Worm (Caenorhabditis elegans) whole organism, L4 larva: ENCODE measurements around the gene fbxa-99.
A peak's percentile ranks its signal among the peaks of the same experiment; 100 is the strongest.

Source experiments
- F10B5.3 ChIP-seq: sonication (generic microtip); optimal IDR thresholded peaks from 2 replicates; lab custom pipeline; 2016; ENCODE audit warnings: mild to moderate bottlenecking, missing genetic modification characterization, missing compliant biosample characterization
- F26F4.8 ChIP-seq: fragments of 200-800 bp; sonication (Bioruptor generic); conservative IDR thresholded peaks from 2 replicates; pipeline ENCODE4 v1.3.6; 2022; ENCODE audit warnings: missing genetic modification characterization, missing compliant biosample characterization
- F37D6.2 ChIP-seq: sonication (generic microtip); optimal IDR thresholded peaks from 2 replicates; lab custom pipeline; 2016; ENCODE audit warnings: mild to moderate bottlenecking, missing genetic modification characterization, missing compliant biosample characterization
- R02D3.7 ChIP-seq: fragments of 150-350 bp; sonication (generic microtip); optimal IDR thresholded peaks from 3 replicates; lab custom pipeline; 2014; ENCODE audit warnings: missing biosample characterization, missing genetic modification characterization
- T20F7.1 ChIP-seq: fragments of 200-800 bp; sonication (Bioruptor generic); optimal IDR thresholded peaks from 2 replicates; lab custom pipeline; 2018; ENCODE audit warnings: mild to moderate bottlenecking, missing genetic modification characterization, missing compliant biosample characterization
- T26A8.4 ChIP-seq: fragments of 200-800 bp; sonication (Bioruptor generic); IDR thresholded peaks from 2 replicates; pipeline ENCODE4 v1.3.6; 2022; ENCODE audit warnings: missing genetic modification characterization, missing compliant biosample characterization
- Y75B8A.6 ChIP-seq: fragments of 200-800 bp; sonication (Bioruptor generic); IDR thresholded peaks from 2 replicates; pipeline ENCODE4 v1.3.6; 2022; ENCODE audit warnings: missing genetic modification reagents, missing genetic modification characterization, missing compliant biosample characterization
- aha-1 ChIP-seq: fragments of 150-350 bp; peaks from one replicate; lab custom pipeline; 2014; ENCODE audit warnings: missing biosample characterization, missing genetic modification characterization
- ama-1 ChIP-seq: fragments of 150-350 bp; optimal IDR thresholded peaks from 2 replicates; lab custom pipeline; 2014; ENCODE audit warnings: inconsistent platforms, mixed read lengths
- arid-1 ChIP-seq: fragments of 200-800 bp; sonication (Bioruptor generic); conservative IDR thresholded peaks from 2 replicates; pipeline ENCODE4 v1.3.6; 2022; ENCODE audit warnings: missing genetic modification reagents, missing genetic modification characterization, missing compliant biosample characterization
- attf-4 ChIP-seq: sonication (generic microtip); optimal IDR thresholded peaks from 3 replicates; lab custom pipeline; 2017; ENCODE audit warnings: missing biosample characterization, missing genetic modification characterization
- ceh-28 ChIP-seq: fragments of 150-350 bp; optimal IDR thresholded peaks from 2 replicates; lab custom pipeline; 2014; ENCODE audit warnings: missing biosample characterization, missing genetic modification reagents, missing genetic modification characterization
- ceh-32 ChIP-seq: sonication (generic microtip); optimal IDR thresholded peaks from 2 replicates; lab custom pipeline; 2016; ENCODE audit warnings: mild to moderate bottlenecking, missing genetic modification characterization, missing compliant biosample characterization; ENCODE audit not compliant: poor library complexity
- ceh-44 ChIP-seq: fragments of 200-800 bp; sonication (Bioruptor generic); IDR thresholded peaks from 2 replicates; pipeline ENCODE4 v1.3.6; 2022; ENCODE audit warnings: missing genetic modification reagents, missing genetic modification characterization, missing compliant biosample characterization
- ces-1 ChIP-seq: fragments of 150-350 bp; sonication (generic microtip); optimal IDR thresholded peaks from 4 replicates; lab custom pipeline; 2014; ENCODE audit warnings: missing biosample characterization, missing genetic modification reagents, missing genetic modification characterization
- cey-2 ChIP-seq: sonication (generic microtip); optimal IDR thresholded peaks from 3 replicates; lab custom pipeline; 2017; ENCODE audit warnings: missing genetic modification characterization, mild to moderate bottlenecking, missing compliant biosample characterization, antibody characterized with exemption, borderline replicate concordance; ENCODE audit not compliant: insufficient read depth
- ctbp-1 ChIP-seq: fragments of 200-800 bp; sonication (Bioruptor generic); IDR thresholded peaks from 2 replicates; pipeline ENCODE4 v1.3.6; 2022; ENCODE audit warnings: missing genetic modification reagents, missing genetic modification characterization, missing compliant biosample characterization
- daf-12 ChIP-seq: fragments of 150-350 bp; optimal IDR thresholded peaks from 2 replicates; lab custom pipeline; 2014; ENCODE audit warnings: missing biosample characterization, missing genetic modification reagents, missing genetic modification characterization
- daf-19 ChIP-seq: fragments of 200-800 bp; sonication (Bioruptor generic); conservative IDR thresholded peaks from 2 replicates; pipeline ENCODE4 v1.3.6; 2022; ENCODE audit warnings: missing genetic modification characterization, missing compliant biosample characterization
- dmd-6 ChIP-seq: fragments of 200-800 bp; sonication (Bioruptor generic); IDR thresholded peaks from 2 replicates; pipeline ENCODE4 v1.3.6; 2022; ENCODE audit warnings: missing genetic modification reagents, missing genetic modification characterization, missing compliant biosample characterization
- dmd-9 ChIP-seq: fragments of 200-800 bp; sonication (Bioruptor generic); IDR thresholded peaks from 2 replicates; pipeline ENCODE4 v1.3.6; 2022; ENCODE audit warnings: missing genetic modification reagents, missing genetic modification characterization, missing compliant biosample characterization
- dpl-1 ChIP-seq: fragments of 150-350 bp; optimal IDR thresholded peaks from 2 replicates; lab custom pipeline; 2014; ENCODE audit warnings: missing biosample characterization, missing genetic modification reagents, missing genetic modification characterization
- dve-1 ChIP-seq: sonication (generic microtip); optimal IDR thresholded peaks from 2 replicates; lab custom pipeline; 2017; ENCODE audit warnings: antibody characterized with exemption, mild to moderate bottlenecking, missing genetic modification characterization, missing compliant biosample characterization; ENCODE audit not compliant: insufficient read depth
- hif-1 ChIP-seq, 2 experiments: sonication (generic microtip); optimal IDR thresholded peaks; 2 replicates each; lab custom pipeline; 2016 to 2017; ENCODE audit warnings: missing compliant biosample characterization in 2 of 2, missing genetic modification characterization in 2 of 2, missing genetic modification reagents in 2 of 2, missing genotype in 2 of 2, mild to moderate bottlenecking in 1 of 2
- hlh-11 ChIP-seq: fragments of 200-800 bp; sonication (Bioruptor generic); optimal IDR thresholded peaks from 2 replicates; lab custom pipeline; 2018; ENCODE audit warnings: mild to moderate bottlenecking, missing genetic modification characterization, missing compliant biosample characterization
- hmg-1.1 ChIP-seq: fragments of 200-800 bp; sonication (Bioruptor generic); IDR thresholded peaks from 2 replicates; pipeline ENCODE4 v1.3.6; 2022; ENCODE audit warnings: missing genetic modification reagents, missing genetic modification characterization, missing compliant biosample characterization
- jun-1 ChIP-seq: fragments of 150-350 bp; optimal IDR thresholded peaks from 2 replicates; lab custom pipeline; 2014; ENCODE audit warnings: missing biosample characterization, missing genetic modification reagents, missing genetic modification characterization
- lin-29 ChIP-seq: fragments of 200-800 bp; sonication (Bioruptor generic); IDR thresholded peaks from 2 replicates; pipeline ENCODE4 v1.3.6; 2022; ENCODE audit warnings: missing genetic modification reagents, missing genetic modification characterization, missing compliant biosample characterization
- lin-38 ChIP-seq: fragments of 200-800 bp; sonication (Bioruptor generic); IDR thresholded peaks from 2 replicates; pipeline ENCODE4 v1.3.6; 2022; ENCODE audit warnings: missing genetic modification reagents, missing genetic modification characterization, missing compliant biosample characterization
- mdl-1 ChIP-seq, 2 experiments: fragments of 150-350 bp in 1 of 2; sonication (generic microtip) in 1 of 2; optimal IDR thresholded peaks; 2 replicates each; lab custom pipeline; 2014 to 2017; ENCODE audit warnings: missing biosample characterization in 2 of 2, missing genetic modification characterization in 2 of 2
- mdt-29 ChIP-seq: fragments of 200-800 bp; sonication (Bioruptor generic); IDR thresholded peaks from 2 replicates; pipeline ENCODE4 v1.3.6; 2022; ENCODE audit warnings: missing genetic modification reagents, missing genetic modification characterization, missing compliant biosample characterization
- mxl-3 ChIP-seq: fragments of 200-800 bp; sonication (Bioruptor generic); optimal IDR thresholded peaks from 2 replicates; lab custom pipeline; 2018; ENCODE audit warnings: mild to moderate bottlenecking, missing genetic modification characterization, missing compliant biosample characterization
- nhr-10 ChIP-seq: fragments of 150-350 bp; optimal IDR thresholded peaks from 2 replicates; lab custom pipeline; 2014; ENCODE audit warnings: missing biosample characterization, missing genetic modification characterization
- nhr-11 ChIP-seq: fragments of 150-350 bp; optimal IDR thresholded peaks from 2 replicates; lab custom pipeline; 2014; ENCODE audit warnings: missing biosample characterization, missing genetic modification characterization
- nhr-28 ChIP-seq: fragments of 150-350 bp; optimal IDR thresholded peaks from 2 replicates; lab custom pipeline; 2014; ENCODE audit warnings: missing biosample characterization, missing genetic modification characterization
- nhr-42 ChIP-seq: fragments of 200-800 bp; sonication (Bioruptor generic); IDR thresholded peaks from 2 replicates; pipeline ENCODE4 v1.3.6; 2022; ENCODE audit warnings: missing genetic modification characterization, missing compliant biosample characterization
- nhr-48 ChIP-seq: sonication (generic microtip); optimal IDR thresholded peaks from 2 replicates; lab custom pipeline; 2016; ENCODE audit warnings: mild to moderate bottlenecking, missing genetic modification characterization, missing compliant biosample characterization
- nhr-6 ChIP-seq: fragments of 150-350 bp; optimal IDR thresholded peaks from 2 replicates; lab custom pipeline; 2014; ENCODE audit warnings: missing biosample characterization, missing genetic modification characterization
- nhr-77 ChIP-seq: fragments of 150-350 bp; optimal IDR thresholded peaks from 2 replicates; lab custom pipeline; 2014; ENCODE audit warnings: missing biosample characterization, missing genetic modification characterization
- pha-4 ChIP-seq, 2 experiments: fragments of 150-350 bp in 1 of 2; fragments of 200-800 bp in 1 of 2; sonication (Bioruptor generic) in 1 of 2; IDR thresholded peaks in 1 of 2; optimal IDR thresholded peaks in 1 of 2; 2 replicates each; pipeline versions ENCODE4 v1.3.6 to Lab custom; 2014 to 2022; ENCODE audit warnings: missing genetic modification characterization in 2 of 2, missing genetic modification reagents in 2 of 2, missing biosample characterization in 1 of 2, missing compliant biosample characterization in 1 of 2
- pqm-1 ChIP-seq: sonication (generic microtip); optimal IDR thresholded peaks from 2 replicates; lab custom pipeline; 2017; ENCODE audit warnings: missing biosample characterization, missing genetic modification characterization
- saeg-2 ChIP-seq: fragments of 200-800 bp; sonication (Bioruptor generic); IDR thresholded peaks from 2 replicates; pipeline ENCODE4 v1.3.6; 2022; ENCODE audit warnings: missing genetic modification reagents, missing genetic modification characterization, missing compliant biosample characterization
- set-16 ChIP-seq: fragments of 200-800 bp; sonication (Bioruptor generic); IDR thresholded peaks from 2 replicates; pipeline ENCODE4 v1.3.6; 2022; ENCODE audit warnings: missing genetic modification reagents, missing genetic modification characterization, missing compliant biosample characterization
- snpc-1.2 ChIP-seq: fragments of 200-800 bp; sonication (Bioruptor generic); IDR thresholded peaks from 2 replicates; pipeline ENCODE4 v1.3.6; 2022; ENCODE audit warnings: missing genetic modification reagents, missing genetic modification characterization, missing compliant biosample characterization
- tag-97 ChIP-seq: fragments of 200-800 bp; sonication (Bioruptor generic); IDR thresholded peaks from 2 replicates; pipeline ENCODE4 v1.3.6; 2022; ENCODE audit warnings: missing genetic modification characterization, missing compliant biosample characterization
- tra-1 ChIP-seq: fragments of 200-800 bp; sonication (Bioruptor generic); IDR thresholded peaks from 2 replicates; pipeline ENCODE4 v1.3.6; 2022; ENCODE audit warnings: missing genetic modification reagents, missing genetic modification characterization, missing compliant biosample characterization
- unc-62 ChIP-seq, 3 experiments: fragments of 150-350 bp in 1 of 3; sonication (generic microtip); optimal IDR thresholded peaks in 2 of 3; peaks in 1 of 3; 1 replicate in 1 of 3; 2 replicates in 2 of 3; lab custom pipeline; 2014 to 2017; ENCODE audit warnings: missing biosample characterization in 3 of 3, missing genetic modification characterization in 3 of 3, missing genetic modification reagents in 3 of 3, missing genotype in 1 of 3
- vab-7 ChIP-seq: fragments of 200-800 bp; sonication (Bioruptor generic); IDR thresholded peaks from 2 replicates; pipeline ENCODE4 v1.3.6; 2022; ENCODE audit warnings: missing genetic modification reagents, missing genetic modification characterization, missing compliant biosample characterization
- zag-1 ChIP-seq: fragments of 150-350 bp; optimal IDR thresholded peaks from 2 replicates; lab custom pipeline; 2014; ENCODE audit warnings: missing biosample characterization, missing genetic modification characterization
- zfp-2 ChIP-seq: sonication (generic microtip); optimal IDR thresholded peaks from 2 replicates; lab custom pipeline; 2016; ENCODE audit warnings: mild to moderate bottlenecking, missing genetic modification characterization, missing compliant biosample characterization

fbxa-99 gene

ce11 chrV:16000433-16000832 is 17.8 kb upstream of the fbxa-99 start, which contains the start of gene nhr-50:
Gene nhr-50 (minus strand): TSS chrV:16000631.
- TF ChIP-seq T26A8.4 (GFP tag; lab: Robert Waterston, UW) (no peak), tag-97 (GFP tag; lab: Robert Waterston, UW) (no peak), nhr-42 (GFP tag; lab: Robert Waterston, UW) (no peak), dpl-1 (GFP tag; lab: Kevin White, UChicago) (peak; percentile 31), jun-1 (tag; lab: Kevin White, UChicago) (peak; percentile 18), Y75B8A.6 (GFP tag; lab: Robert Waterston, UW) (no peak), pqm-1 (peak; percentile 35), snpc-1.2 (GFP tag; lab: Robert Waterston, UW) (no peak), nhr-6 (peak; percentile 93), nhr-11 (no peak), unc-62 (GFP tag; optimal IDR thresholded peaks at IDR 0.05 in 1 of 2; lab: Kevin White, UChicago) (peak in 1 of 2 experiments; percentile 1), unc-62 (tag; optimal IDR thresholded peaks at IDR 0.05; lab: Kevin White, UChicago) (no peak), hif-1 (tag; optimal IDR thresholded peaks at IDR 0.05; lab: Kevin White, UChicago) (no peak), T20F7.1 (GFP tag; lab: Kevin White, UChicago) (no peak), ama-1 (no peak), F26F4.8 (no peak), ces-1 (GFP tag; lab: Kevin White, UChicago) (no peak), ceh-32 (tag; lab: Kevin White, UChicago) (no peak), R02D3.7 (tag; lab: Kevin White, UChicago) (no peak), daf-19 (GFP tag; lab: Robert Waterston, UW) (0 out of 2 replicates have a peak, but pooled peaks have one; percentile 51), dve-1 (tag; lab: Kevin White, UChicago) (peak; percentile 85), lin-29 (GFP tag; lab: Robert Waterston, UW) (no peak), tra-1 (no peak), ctbp-1 (GFP tag; lab: Robert Waterston, UW) (no peak), vab-7 (GFP tag; lab: Robert Waterston, UW) (no peak), set-16 (GFP tag; lab: Robert Waterston, UW) (no peak), cey-2 (no peak), hlh-11 (no peak), zag-1 (tag; lab: Kevin White, UChicago) (no peak), nhr-10 (no peak), ceh-44 (GFP tag; lab: Robert Waterston, UW) (no peak), daf-12 (tag; lab: Kevin White, UChicago) (no peak), mdl-1 (tag; optimal IDR thresholded peaks at IDR 0.05; lab: Kevin White, UChicago) (peak; percentile 1 to 73), saeg-2 (GFP tag; lab: Robert Waterston, UW) (no peak), mxl-3 (GFP tag; lab: Kevin White, UChicago) (peak; percentile 14), F37D6.2 (no peak), hmg-1.1 (no peak), aha-1 (tag; lab: Kevin White, UChicago) (peak; percentile 39), pha-4 (GFP tag; IDR thresholded peaks at IDR 0.05; lab: Robert Waterston, UW) (no peak), pha-4 (tag; optimal IDR thresholded peaks at IDR 0.05; lab: Kevin White, UChicago) (peak; percentile 86), ceh-28 (no peak), dmd-9 (no peak), nhr-77 (peak; percentile 66), nhr-48 (tag; lab: Kevin White, UChicago) (peak; percentile 44), mdt-29 (GFP tag; lab: Robert Waterston, UW) (no peak), attf-4 (tag; lab: Kevin White, UChicago) (no peak), F10B5.3 (tag; lab: Kevin White, UChicago) (no peak), zfp-2 (tag; lab: Kevin White, UChicago) (no peak), arid-1 (GFP tag; lab: Robert Waterston, UW) (0 out of 2 replicates have a peak, but pooled peaks have one; percentile 8), nhr-28 (tag; lab: Kevin White, UChicago) (peak; percentile 67), dmd-6 (GFP tag; lab: Robert Waterston, UW) (peak; percentile 90), lin-38 (GFP tag; lab: Robert Waterston, UW) (no peak)
